Comparison of ENCODE assay signal across 2 worm cellular contexts in the genomic region with DNA sequence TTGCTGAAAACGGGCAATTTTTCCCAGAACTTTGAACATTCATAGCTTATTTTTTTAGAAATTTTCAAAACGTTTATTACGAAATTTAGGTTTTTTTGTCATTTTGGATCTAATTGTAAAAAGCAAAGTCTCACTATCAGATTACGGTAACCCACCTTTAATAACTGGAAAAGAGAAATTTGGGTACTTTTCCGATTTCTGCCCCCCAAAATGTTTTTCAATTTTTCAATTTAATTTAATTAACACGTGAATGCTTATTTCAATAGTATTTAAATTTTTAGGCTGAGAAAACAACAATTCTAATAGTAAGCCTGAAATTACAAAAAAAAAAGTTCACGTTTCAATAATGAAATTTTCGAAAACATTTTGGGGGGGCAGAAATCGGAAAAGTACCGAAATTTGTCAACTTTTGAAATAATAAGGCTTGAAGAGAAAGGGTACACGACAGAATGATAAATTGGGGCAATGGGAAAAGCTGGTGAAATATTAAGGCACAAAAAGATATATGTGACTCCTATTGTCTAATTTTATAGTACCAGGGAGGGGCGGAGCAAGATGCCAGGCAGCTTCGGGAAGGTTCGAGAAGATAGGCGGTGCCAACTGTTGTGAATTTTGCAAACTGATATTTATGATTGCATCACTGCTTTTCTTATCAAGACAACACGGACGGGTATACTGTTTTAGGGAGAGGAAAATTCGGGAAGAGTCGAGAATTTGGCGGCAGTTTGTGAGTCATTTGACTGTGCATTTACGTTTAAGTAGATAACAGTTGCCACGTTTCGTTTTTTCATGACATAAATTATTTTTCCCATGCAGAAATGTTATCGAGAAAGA.
TF ChIP-seq lines count a peak whose summit lies in the region.

Gene F19B2.5 (minus strand): TSS at position 107 of the 834 bp plus-strand sequence.

TF ChIP-seq in whole organism, L4 larva, 104 proteins besides CTCF, POLR2A, EP300 and RAD21 (continued from another document):
- TF ChIP-seq nhr-76 (tag; optimal IDR thresholded peaks at IDR 0.05; lab: Kevin White, UChicago) (no peak), spr-1 (tag; optimal IDR thresholded peaks at IDR 0.05; lab: Kevin White, UChicago) (no peak), T26A8.4 (GFP tag; IDR thresholded peaks at IDR 0.05; lab: Robert Waterston, UW) (peak; percentile 74), daf-12 (tag; optimal IDR thresholded peaks at IDR 0.05; lab: Kevin White, UChicago) (no peak), aly-2 (tag; optimal IDR thresholded peaks at IDR 0.05; lab: Kevin White, UChicago) (no peak), fos-1 (tag; optimal IDR thresholded peaks at IDR 0.05; lab: Kevin White, UChicago) (no peak), nhr-25 (tag; optimal IDR thresholded peaks at IDR 0.05; lab: Kevin White, UChicago; ENCODE audit: borderline replicate concordance, insufficient read depth) (no peak), nhr-48 (tag; optimal IDR thresholded peaks at IDR 0.05; lab: Kevin White, UChicago) (peak; percentile 79), vab-7 (GFP tag; IDR thresholded peaks at IDR 0.05; lab: Robert Waterston, UW) (no peak), lin-1 (GFP tag; IDR thresholded peaks at IDR 0.05; lab: Robert Waterston, UW) (peak; percentile 62; the same call in 1 of the 2 replicates), hmg-1.1 (GFP tag; IDR thresholded peaks at IDR 0.05; lab: Robert Waterston, UW) (0 out of 2 replicates have a peak, but pooled peaks have one; percentile 6), R02D3.7 (tag; optimal IDR thresholded peaks at IDR 0.05; lab: Kevin White, UChicago) (no peak), nhr-42 (GFP tag; IDR thresholded peaks at IDR 0.05; lab: Robert Waterston, UW) (0 out of 2 replicates have a peak, but pooled peaks have one; percentile 53), F37D6.2 (tag; optimal IDR thresholded peaks at IDR 0.05; lab: Kevin White, UChicago) (no peak), mes-2 (tag; optimal IDR thresholded peaks at IDR 0.05; lab: Kevin White, UChicago; ENCODE audit: poor library complexity, severe bottlenecking) (no peak), zfp-2 (tag; optimal IDR thresholded peaks at IDR 0.05; lab: Kevin White, UChicago) (no peak), lin-13 (GFP tag; optimal IDR thresholded peaks at IDR 0.05; lab: Kevin White, UChicago) (no peak), nhr-111 (GFP tag; optimal IDR thresholded peaks at IDR 0.05; lab: Kevin White, UChicago) (no peak), ztf-11 (tag; optimal IDR thresholded peaks at IDR 0.05; lab: Kevin White, UChicago) (no peak), zfp-3 (GFP tag; conservative IDR thresholded peaks at IDR 0.05; lab: Robert Waterston, UW) (peak; percentile 73; the same call in 1 of the 2 replicates), pqm-1 (tag; optimal IDR thresholded peaks at IDR 0.05; lab: Kevin White, UChicago) (peak; percentile 11), ceh-32 (tag; optimal IDR thresholded peaks at IDR 0.05; lab: Kevin White, UChicago; ENCODE audit: poor library complexity) (no peak), dve-1 (tag; optimal IDR thresholded peaks at IDR 0.05; lab: Kevin White, UChicago; ENCODE audit: insufficient read depth) (peak; percentile 97), dmd-9 (GFP tag; IDR thresholded peaks at IDR 0.05; lab: Robert Waterston, UW) (peak; percentile 49; the same call in 1 of the 2 replicates), F10B5.3 (tag; optimal IDR thresholded peaks at IDR 0.05; lab: Kevin White, UChicago) (no peak), ZK337.2 (GFP tag; IDR thresholded peaks at IDR 0.05; lab: Robert Waterston, UW) (no peak), rbr-2 (tag; optimal IDR thresholded peaks at IDR 0.05; lab: Kevin White, UChicago) (no peak), Y5F2A.4 (GFP tag; optimal IDR thresholded peaks at IDR 0.05; lab: Kevin White, UChicago) (no peak), nhr-10 (tag; optimal IDR thresholded peaks at IDR 0.05; lab: Kevin White, UChicago) (no peak), jun-1 (tag; optimal IDR thresholded peaks at IDR 0.05; lab: Kevin White, UChicago) (peak; percentile 66), F44E2.7 (GFP tag; IDR thresholded peaks at IDR 0.05; lab: Robert Waterston, UW) (0 out of 2 replicates have a peak, but pooled peaks have one; percentile 73), ceh-20 (GFP tag; IDR thresholded peaks at IDR 0.05; lab: Robert Waterston, UW) (peak; percentile 89), lin-38 (GFP tag; IDR thresholded peaks at IDR 0.05; lab: Robert Waterston, UW) (no peak; the same call in 1 of the 2 replicates), lim-7 (GFP tag; IDR thresholded peaks at IDR 0.05; lab: Robert Waterston, UW) (no peak), mdt-29 (GFP tag; IDR thresholded peaks at IDR 0.05; lab: Robert Waterston, UW) (peak; percentile 100), unc-62 (GFP tag; optimal IDR thresholded peaks at IDR 0.05 in 1 of 2; lab: Kevin White, UChicago) (no peak), unc-62 (tag; optimal IDR thresholded peaks at IDR 0.05; lab: Kevin White, UChicago) (no peak)
TF ChIP-seq in whole organism, L4 larva: peak in this region for 37.

TF ChIP-seq in whole organism, young adult, 124 proteins besides CTCF, POLR2A, EP300 and RAD21 (continued from another document):
- TF ChIP-seq athp-1 (tag; optimal IDR thresholded peaks at IDR 0.05; lab: Kevin White, UChicago), result no peak
- no peak for TF ChIP-seq attf-5 (GFP tag; optimal IDR thresholded peaks at IDR 0.05; lab: Kevin White, UChicago)
- no peak for TF ChIP-seq ztf-22 (GFP tag; optimal IDR thresholded peaks at IDR 0.05; lab: Kevin White, UChicago)
- TF ChIP-seq him-1 (tag; optimal IDR thresholded peaks at IDR 0.05; lab: Kevin White, UChicago), result no peak
- no peak for TF ChIP-seq madf-6 (GFP tag; IDR thresholded peaks at IDR 0.05; lab: Robert Waterston, UW)
- TF ChIP-seq F39B2.1 (GFP tag; IDR thresholded peaks at IDR 0.05; lab: Robert Waterston, UW), result no peak
- no peak for TF ChIP-seq nhr-120 (GFP tag; IDR thresholded peaks at IDR 0.05; lab: Robert Waterston, UW)
- TF ChIP-seq lir-1 (GFP tag; conservative IDR thresholded peaks at IDR 0.05; lab: Robert Waterston, UW), result no peak
- TF ChIP-seq xnd-1 (tag; optimal IDR thresholded peaks at IDR 0.05; lab: Kevin White, UChicago), result no peak
- TF ChIP-seq egl-18 (GFP tag; IDR thresholded peaks at IDR 0.05; lab: Robert Waterston, UW), result no peak
- TF ChIP-seq B0336.3 (GFP tag; IDR thresholded peaks at IDR 0.05; lab: Robert Waterston, UW), result peak; percentile 81
- no peak for TF ChIP-seq ztf-28 (GFP tag; IDR thresholded peaks at IDR 0.05; lab: Robert Waterston, UW)
- no peak for TF ChIP-seq F57A8.1 (GFP tag; optimal IDR thresholded peaks at IDR 0.05; lab: Kevin White, UChicago)
- no peak for TF ChIP-seq T07F8.4 (tag; optimal IDR thresholded peaks at IDR 0.05; lab: Kevin White, UChicago)
- TF ChIP-seq rcor-1 (GFP tag; IDR thresholded peaks at IDR 0.05; lab: Robert Waterston, UW), result no peak
- TF ChIP-seq lsy-27 (tag; optimal IDR thresholded peaks at IDR 0.05; lab: Kevin White, UChicago; ENCODE audit: borderline replicate concordance, insufficient read depth), result no peak
- TF ChIP-seq ceh-91 (GFP tag; IDR thresholded peaks at IDR 0.05; lab: Robert Waterston, UW), result no peak
- no peak for TF ChIP-seq aptf-2 (GFP tag; conservative IDR thresholded peaks at IDR 0.05; lab: Robert Waterston, UW)
- TF ChIP-seq snpc-1.3 (tag; optimal IDR thresholded peaks at IDR 0.05; lab: Kevin White, UChicago; ENCODE audit: insufficient read depth), result no peak
- peak; percentile 16 for TF ChIP-seq lsl-1 (GFP tag; optimal IDR thresholded peaks at IDR 0.05; lab: Kevin White, UChicago)
- TF ChIP-seq Y53G8AR.9 (GFP tag; conservative IDR thresholded peaks at IDR 0.05; lab: Robert Waterston, UW), result no peak
- TF ChIP-seq madf-8 (GFP tag; conservative IDR thresholded peaks at IDR 0.05; lab: Robert Waterston, UW), result no peak
- TF ChIP-seq F37B4.10 (GFP tag; IDR thresholded peaks at IDR 0.05; lab: Robert Waterston, UW), result no peak
- no peak for TF ChIP-seq hrde-1 (tag; optimal IDR thresholded peaks at IDR 0.05; lab: Kevin White, UChicago; ENCODE audit: borderline replicate concordance)
- TF ChIP-seq F22D6.2 (tag; optimal IDR thresholded peaks at IDR 0.05; lab: Kevin White, UChicago), result no peak
- peak; percentile 47 for TF ChIP-seq dpff-1 (tag; optimal IDR thresholded peaks at IDR 0.05; lab: Kevin White, UChicago)
- TF ChIP-seq chd-7 (tag; optimal IDR thresholded peaks at IDR 0.05; lab: Kevin White, UChicago), result peak; percentile 80
- TF ChIP-seq dox-1 (GFP tag; IDR thresholded peaks at IDR 0.05; lab: Robert Waterston, UW), result peak; percentile 60; the same call in 1 of the 2 replicates
- TF ChIP-seq let-607 (tag; optimal IDR thresholded peaks at IDR 0.05; lab: Kevin White, UChicago), result peak; percentile 83 to 95
- no peak for TF ChIP-seq hmg-1.2 (GFP tag; IDR thresholded peaks at IDR 0.05; lab: Robert Waterston, UW)
- no peak for TF ChIP-seq ccch-3 (GFP tag; optimal IDR thresholded peaks at IDR 0.05; lab: Kevin White, UChicago)
- no peak for TF ChIP-seq unc-130 (GFP tag; optimal IDR thresholded peaks at IDR 0.05; lab: Kevin White, UChicago)
- TF ChIP-seq F10E7.11 (tag; optimal IDR thresholded peaks at IDR 0.05; lab: Kevin White, UChicago), result no peak
- no peak for TF ChIP-seq lin-26 (GFP tag; IDR thresholded peaks at IDR 0.05; lab: Robert Waterston, UW)
- no peak for TF ChIP-seq Y95B8A.8 (GFP tag; IDR thresholded peaks at IDR 0.05; lab: Robert Waterston, UW)
- no peak for TF ChIP-seq zfh-2 (GFP tag; conservative IDR thresholded peaks at IDR 0.05; lab: Robert Waterston, UW)
- peak; percentile 36; the same call in 1 of the 2 replicates for TF ChIP-seq let-526 (GFP tag; IDR thresholded peaks at IDR 0.05; lab: Robert Waterston, UW)
- no peak for TF ChIP-seq ztf-25 (GFP tag; IDR thresholded peaks at IDR 0.05; lab: Robert Waterston, UW)
- no peak for TF ChIP-seq lin-35 (GFP tag; optimal IDR thresholded peaks at IDR 0.05; lab: Kevin White, UChicago)
- TF ChIP-seq snpc-1.1 (tag; optimal IDR thresholded peaks at IDR 0.05; lab: Kevin White, UChicago; ENCODE audit: insufficient read depth), result no peak
- TF ChIP-seq atf-7 (tag; optimal IDR thresholded peaks at IDR 0.05; lab: Kevin White, UChicago), result peak; percentile 95
- TF ChIP-seq aptf-3 (GFP tag; IDR thresholded peaks at IDR 0.05; lab: Robert Waterston, UW), result no peak
- TF ChIP-seq ztf-6 (GFP tag; IDR thresholded peaks at IDR 0.05; lab: Robert Waterston, UW), result no peak
- no peak for TF ChIP-seq F52B5.7 (tag; optimal IDR thresholded peaks at IDR 0.05; lab: Kevin White, UChicago)
- peak; percentile 52 for TF ChIP-seq rpc-1 (optimal IDR thresholded peaks at IDR 0.05; lab: Kevin White, UChicago)
- no peak for TF ChIP-seq rpc-1 (tag; optimal IDR thresholded peaks at IDR 0.05; lab: Kevin White, UChicago)
- TF ChIP-seq Y56A3A.18 (GFP tag; IDR thresholded peaks at IDR 0.05; lab: Robert Waterston, UW), result no peak
- no peak for TF ChIP-seq madf-3 (GFP tag; IDR thresholded peaks at IDR 0.05; lab: Robert Waterston, UW)
- TF ChIP-seq ceh-40 (GFP tag; IDR thresholded peaks at IDR 0.05; lab: Robert Waterston, UW), result no peak
- TF ChIP-seq nhr-80 (tag; optimal IDR thresholded peaks at IDR 0.05; lab: Kevin White, UChicago), result peak; percentile 44
- peak; percentile 51 for TF ChIP-seq gei-17 (GFP tag; optimal IDR thresholded peaks at IDR 0.05; lab: Kevin White, UChicago)
